Fruit fly (Drosophila melanogaster) whole organism, embryonic: Measurements from ENCODE around the gene CG15553.

ENCODE experiments used
- Abd-B ChIP-seq: fragments of 200-800 bp; sonication (Bioruptor generic); optimal IDR thresholded peaks from 2 replicates; lab custom pipeline; 2018; ENCODE audit warnings: missing biosample characterization, mild to moderate bottlenecking, missing genetic modification characterization, moderate library complexity
- Asciz ChIP-seq: fragments of 200-800 bp; sonication (Bioruptor generic); optimal IDR thresholded peaks from 2 replicates; lab custom pipeline; 2017; ENCODE audit warnings: missing biosample characterization, mild to moderate bottlenecking, missing genetic modification characterization, missing genetic modification reagents
- Awh ChIP-seq: fragments of 200-800 bp; sonication (Bioruptor generic); IDR thresholded peaks from 2 replicates; pipeline ENCODE4, ENCODE4 v1.3.6; 2022; ENCODE audit warnings: missing biosample characterization, missing genetic modification characterization
- CG11247 ChIP-seq: fragments of 200-800 bp; sonication (Bioruptor generic); IDR thresholded peaks from 2 replicates; pipeline ENCODE4 v1.3.6; 2022; ENCODE audit warnings: missing biosample characterization, missing genetic modification characterization
- CG11504 ChIP-seq: fragments of 200-800 bp; sonication (Bioruptor generic); optimal IDR thresholded peaks from 3 replicates; lab custom pipeline; 2019; ENCODE audit warnings: missing biosample characterization, mild to moderate bottlenecking, missing genetic modification characterization, moderate library complexity
- CG11560 ChIP-seq: fragments of 200-800 bp; sonication (Bioruptor generic); IDR thresholded peaks from 3 replicates; pipeline ENCODE4 v1.3.6; 2022; ENCODE audit warnings: missing biosample characterization, missing genetic modification characterization
- CG12155 ChIP-seq: fragments of 200-800 bp; sonication (Bioruptor generic); optimal IDR thresholded peaks from 3 replicates; lab custom pipeline; 2016; ENCODE audit warnings: missing biosample characterization, missing genetic modification characterization
- CG12299 ChIP-seq: fragments of 200-800 bp; sonication (Bioruptor generic); optimal IDR thresholded peaks from 2 replicates; lab custom pipeline; 2018; ENCODE audit warnings: missing biosample characterization, mild to moderate bottlenecking, missing genetic modification characterization
- CG12659 ChIP-seq: fragments of 200-800 bp; sonication (Bioruptor generic); optimal IDR thresholded peaks from 3 replicates; lab custom pipeline; 2017; ENCODE audit warnings: mild to moderate bottlenecking, missing biosample characterization, missing genetic modification reagents, missing genetic modification characterization
- CG13424 ChIP-seq: fragments of 200-800 bp; sonication (Bioruptor generic); optimal IDR thresholded peaks from 2 replicates; lab custom pipeline; 2019; ENCODE audit warnings: missing biosample characterization, mild to moderate bottlenecking, missing genetic modification characterization, moderate library complexity
- CG15514 ChIP-seq: fragments of 200-800 bp; sonication (Bioruptor generic); optimal IDR thresholded peaks from 3 replicates; lab custom pipeline; 2017; ENCODE audit warnings: missing biosample characterization, missing genetic modification characterization, mild to moderate bottlenecking, moderate library complexity, missing genetic modification reagents
- CG1647 ChIP-seq: fragments of 200-800 bp; sonication (Bioruptor generic); optimal IDR thresholded peaks from 3 replicates; lab custom pipeline; 2016; ENCODE audit warnings: missing biosample characterization, missing genetic modification characterization
- CG17912 ChIP-seq: fragments of 200-800 bp; sonication (Bioruptor generic); optimal IDR thresholded peaks from 2 replicates; lab custom pipeline; 2018; ENCODE audit warnings: missing biosample characterization, mild to moderate bottlenecking, missing genetic modification characterization
- CG2199 ChIP-seq: fragments of 200-800 bp; sonication (Bioruptor generic); IDR thresholded peaks from 3 replicates; pipeline ENCODE4 v1.3.6; 2022; ENCODE audit warnings: missing biosample characterization, missing genetic modification characterization
- CG2202 ChIP-seq: fragments of 200-800 bp; sonication (Bioruptor generic); optimal IDR thresholded peaks from 2 replicates; lab custom pipeline; 2018; ENCODE audit warnings: missing biosample characterization, mild to moderate bottlenecking, missing genetic modification characterization
- CG4282 ChIP-seq: fragments of 200-800 bp; sonication (Bioruptor generic); optimal IDR thresholded peaks from 2 replicates; lab custom pipeline; 2016; ENCODE audit warnings: missing biosample characterization, missing genetic modification characterization
- CG4404 ChIP-seq: fragments of 200-800 bp; sonication (Bioruptor generic); IDR thresholded peaks from 2 replicates; pipeline ENCODE4 v1.3.6; 2022; ENCODE audit warnings: missing biosample characterization, missing genetic modification characterization
- CG4820 ChIP-seq: fragments of 200-800 bp; sonication (Bioruptor generic); optimal IDR thresholded peaks from 3 replicates; lab custom pipeline; 2016; ENCODE audit warnings: missing biosample characterization, missing genetic modification characterization
- CG5245 ChIP-seq: fragments of 200-800 bp; sonication (Bioruptor generic); optimal IDR thresholded peaks from 3 replicates; lab custom pipeline; 2016; ENCODE audit warnings: missing biosample characterization, missing genetic modification characterization
- CG7928 ChIP-seq: fragments of 200-800 bp; sonication (Bioruptor generic); optimal IDR thresholded peaks from 2 replicates; lab custom pipeline; 2017; ENCODE audit warnings: missing biosample characterization, mild to moderate bottlenecking, missing genetic modification characterization
- CG8281 ChIP-seq: fragments of 200-800 bp; sonication (Bioruptor generic); optimal IDR thresholded peaks from 2 replicates; lab custom pipeline; 2018; ENCODE audit warnings: missing biosample characterization, mild to moderate bottlenecking, missing genetic modification characterization, moderate library complexity
- CG8924 ChIP-seq: fragments of 200-800 bp; optimal IDR thresholded peaks from 3 replicates; lab custom pipeline; 2019; ENCODE audit warnings: missing biosample characterization, mild to moderate bottlenecking, missing genetic modification characterization, moderate library complexity
- CTCF ChIP-seq: fragments of 200-800 bp; sonication (Bioruptor generic); optimal IDR thresholded peaks from 2 replicates; lab custom pipeline; 2017; ENCODE audit warnings: missing biosample characterization, mild to moderate bottlenecking, missing genetic modification characterization, moderate library complexity
- CoRest ChIP-seq: fragments of 200-800 bp; sonication (Bioruptor generic); optimal IDR thresholded peaks from 3 replicates; lab custom pipeline; 2018; ENCODE audit warnings: missing biosample characterization, mild to moderate bottlenecking, missing genetic modification characterization, moderate library complexity
- Dfd ChIP-seq, 2 experiments: fragments of >200 bp; optimal IDR thresholded peaks; 2 replicates each; lab custom pipeline; 2017; ENCODE audit warnings: missing biosample characterization in 2 of 2, missing genetic modification characterization in 2 of 2
- Fer2 ChIP-seq: fragments of 200-800 bp; sonication (Bioruptor generic); optimal IDR thresholded peaks from 2 replicates; lab custom pipeline; 2018; ENCODE audit warnings: missing biosample characterization, mild to moderate bottlenecking, missing genetic modification characterization, moderate library complexity
- GATAe ChIP-seq: fragments of 200-800 bp; sonication (Bioruptor generic); conservative IDR thresholded peaks from 2 replicates; pipeline ENCODE4 v1.3.6; 2022; ENCODE audit warnings: missing biosample characterization, missing genetic modification characterization
- H15 ChIP-seq: fragments of 200-800 bp; sonication (Bioruptor generic); IDR thresholded peaks from 3 replicates; pipeline ENCODE4 v1.3.6; 2022; ENCODE audit warnings: missing biosample characterization, missing genetic modification characterization
- HHEX ChIP-seq: fragments of 200-800 bp; sonication (Bioruptor generic); optimal IDR thresholded peaks from 3 replicates; lab custom pipeline; 2017; ENCODE audit warnings: missing biosample characterization, mild to moderate bottlenecking, missing genetic modification characterization, missing genetic modification reagents
- Hr78 ChIP-seq, 2 experiments: fragments of 200-800 bp in 1 of 2; fragments of >200 bp in 1 of 2; sonication (Bioruptor generic) in 1 of 2; optimal IDR thresholded peaks; 2 replicates each; lab custom pipeline; 2017 to 2019; ENCODE audit warnings: missing biosample characterization in 2 of 2, missing genetic modification characterization in 2 of 2, mild to moderate bottlenecking in 1 of 2, moderate library complexity in 1 of 2
- Lhr ChIP-seq: fragments of 200-800 bp; sonication (Bioruptor generic); optimal IDR thresholded peaks from 3 replicates; lab custom pipeline; 2017; ENCODE audit warnings: mild to moderate bottlenecking, missing biosample characterization, missing genetic modification reagents, missing genetic modification characterization
- Med ChIP-seq: fragments of 200-800 bp; sonication (Bioruptor generic); peaks from one replicate; lab custom pipeline; 2016; ENCODE audit warnings: missing biosample characterization, missing genetic modification characterization, mild to moderate bottlenecking, inconsistent platforms, moderate library complexity
- Nf-YB ChIP-seq: fragments of 200-800 bp; sonication (Bioruptor generic); optimal IDR thresholded peaks from 3 replicates; lab custom pipeline; 2019; ENCODE audit warnings: missing biosample characterization, mild to moderate bottlenecking, missing genetic modification characterization, moderate library complexity
- Six4 ChIP-seq: fragments of 200-800 bp; sonication (Bioruptor generic); optimal IDR thresholded peaks from 2 replicates; lab custom pipeline; 2016; ENCODE audit warnings: missing biosample characterization, missing genetic modification characterization
- Ssrp ChIP-seq: fragments of 200-800 bp; sonication (Bioruptor generic); optimal IDR thresholded peaks from 2 replicates; lab custom pipeline; 2018; ENCODE audit warnings: missing biosample characterization, mild to moderate bottlenecking, missing genetic modification characterization, moderate library complexity
- Usf ChIP-seq: fragments of 200-800 bp; sonication (Bioruptor generic); optimal IDR thresholded peaks from 2 replicates; lab custom pipeline; 2017; ENCODE audit warnings: missing genotype, missing biosample characterization, missing genetic modification characterization
- br ChIP-seq: fragments of >200 bp; optimal IDR thresholded peaks from 2 replicates; lab custom pipeline; 2017
- ci ChIP-seq: fragments of 200-800 bp; sonication (Bioruptor generic); IDR thresholded peaks from 3 replicates; pipeline ENCODE4 v1.3.6; 2022; ENCODE audit warnings: missing biosample characterization, missing genetic modification characterization
- corto ChIP-seq: fragments of 200-800 bp; sonication (Bioruptor generic); optimal IDR thresholded peaks from 2 replicates; lab custom pipeline; 2016; ENCODE audit warnings: missing biosample characterization, mild to moderate bottlenecking, missing genetic modification characterization, moderate library complexity
- dan ChIP-seq: fragments of 200-800 bp; sonication (Bioruptor generic); IDR thresholded peaks from 2 replicates; pipeline ENCODE4 v1.3.6; 2022; ENCODE audit warnings: missing biosample characterization, missing genetic modification characterization
- dm ChIP-seq: fragments of 200-800 bp; sonication (Bioruptor generic); optimal IDR thresholded peaks from 3 replicates; lab custom pipeline; 2016; ENCODE audit warnings: missing biosample characterization, missing genetic modification characterization
- en ChIP-seq: fragments of 200-800 bp; sonication (Bioruptor generic); optimal IDR thresholded peaks from 2 replicates; lab custom pipeline; 2016; ENCODE audit warnings: missing biosample characterization, missing genetic modification characterization
- hbn ChIP-seq: fragments of 200-800 bp; sonication (Bioruptor generic); IDR thresholded peaks from 2 replicates; pipeline ENCODE4 v1.3.6; 2022; ENCODE audit warnings: missing biosample characterization, missing genetic modification characterization; ENCODE audit not compliant: partially characterized antibody
- nmo ChIP-seq: fragments of 200-800 bp; sonication (Bioruptor generic); optimal IDR thresholded peaks from 2 replicates; lab custom pipeline; 2018; ENCODE audit warnings: missing biosample characterization, mild to moderate bottlenecking, missing genetic modification characterization, moderate library complexity
- pita ChIP-seq: fragments of 200-800 bp; sonication (Bioruptor generic); optimal IDR thresholded peaks from 2 replicates; lab custom pipeline; 2017; ENCODE audit warnings: missing biosample characterization, mild to moderate bottlenecking, missing genetic modification characterization
- sd ChIP-seq: fragments of 200-800 bp; sonication (Bioruptor generic); optimal IDR thresholded peaks from 3 replicates; lab custom pipeline; 2018; ENCODE audit warnings: missing biosample characterization, mild to moderate bottlenecking, missing genetic modification characterization, moderate library complexity
- sima ChIP-seq: fragments of 200-800 bp; sonication (Bioruptor generic); optimal IDR thresholded peaks from 2 replicates; lab custom pipeline; 2016; ENCODE audit warnings: missing biosample characterization, missing genetic modification characterization
- slbo ChIP-seq: fragments of 200-800 bp; sonication (Bioruptor generic); IDR thresholded peaks from 2 replicates; pipeline ENCODE4 v1.3.6; 2022; ENCODE audit warnings: missing biosample characterization, missing genetic modification characterization
- sqz ChIP-seq: fragments of 200-800 bp; sonication (Bioruptor generic); optimal IDR thresholded peaks from 3 replicates; lab custom pipeline; 2018; ENCODE audit warnings: missing biosample characterization, mild to moderate bottlenecking, missing genetic modification characterization
- zen2 ChIP-seq: fragments of 200-800 bp; sonication (Bioruptor generic); IDR thresholded peaks from 3 replicates; pipeline ENCODE4 v1.3.6; 2022; ENCODE audit warnings: missing biosample characterization, missing genetic modification characterization; ENCODE audit not compliant: partially characterized antibody

The CG15553 gene

dm6 chr3R:31064653-31065322 is 36.2 kb downstream of the CG15553 start, which contains the start of gene Sox100B:
Gene Sox100B, plus strand, starts transcription at chr3R:31065253.
- no peak for TF ChIP-seq CG4282 (GFP tag; lab: Kevin White, UChicago)
- TF ChIP-seq CG11504 (tag; lab: Kevin White, UChicago): peak; percentile 73
- TF ChIP-seq corto (GFP tag; lab: Kevin White, UChicago): no peak
- TF ChIP-seq Fer2 (tag; lab: Kevin White, UChicago): no peak
- TF ChIP-seq dan (GFP tag; lab: Robert Waterston, UW): peak; percentile 74
- peak; percentile 27 for TF ChIP-seq CG8281 (tag; lab: Kevin White, UChicago)
- peak in 1 of 2 experiments; percentile 28 for TF ChIP-seq Hr78 (GFP tag; optimal IDR thresholded peaks at IDR 0.05; lab: Kevin White, UChicago)
- TF ChIP-seq Awh: peak; percentile 68
- no peak for TF ChIP-seq CG11560 (tag; lab: Robert Waterston, UW)
- peak; percentile 38 for TF ChIP-seq Usf (GFP tag; lab: Kevin White, UChicago)
- peak; percentile 74 for TF ChIP-seq CG13424 (tag; lab: Kevin White, UChicago)
- TF ChIP-seq Dfd (GFP tag; optimal IDR thresholded peaks at IDR 0.05; lab: Kevin White, UChicago): no peak
- TF ChIP-seq CG4820 (GFP tag; lab: Kevin White, UChicago): peak; percentile 51
- TF ChIP-seq nmo: peak; percentile 81
- TF ChIP-seq hbn (GFP tag; lab: Robert Waterston, UW): no peak
- TF ChIP-seq Med (GFP tag; lab: Kevin White, UChicago): peak; percentile 80
- TF ChIP-seq CG5245 (GFP tag; lab: Kevin White, UChicago): peak; percentile 59
- TF ChIP-seq CG4404 (GFP tag; lab: Robert Waterston, UW): peak; percentile 89
- TF ChIP-seq br: no peak
- TF ChIP-seq Abd-B (GFP tag; lab: Kevin White, UChicago): peak; percentile 43
- peak; percentile 32 for TF ChIP-seq Six4 (GFP tag; lab: Kevin White, UChicago)
- peak; percentile 89 for TF ChIP-seq Nf-YB (GFP tag; lab: Kevin White, UChicago)
- no peak for TF ChIP-seq CG1647 (GFP tag; lab: Kevin White, UChicago)
- peak; percentile 29 for TF ChIP-seq Lhr (GFP tag; lab: Kevin White, UChicago)
- TF ChIP-seq dm (GFP tag; lab: Kevin White, UChicago): no peak
- TF ChIP-seq slbo (GFP tag; lab: Robert Waterston, UW): peak; percentile 57
- no peak for TF ChIP-seq pita (GFP tag; lab: Kevin White, UChicago)
- no peak for TF ChIP-seq CG15514 (GFP tag; lab: Kevin White, UChicago)
- TF ChIP-seq CG12299 (tag; lab: Kevin White, UChicago): no peak
- TF ChIP-seq CoRest (tag; lab: Kevin White, UChicago): peak; percentile 75
- no peak for TF ChIP-seq CG7928 (GFP tag; lab: Kevin White, UChicago)
- TF ChIP-seq zen2 (GFP tag; lab: Robert Waterston, UW): no peak
- peak; percentile 12 for TF ChIP-seq sqz (GFP tag; lab: Kevin White, UChicago)
- no peak for TF ChIP-seq sd (tag; lab: Kevin White, UChicago)
- TF ChIP-seq GATAe (GFP tag; lab: Robert Waterston, UW): no peak
- peak; percentile 81 for TF ChIP-seq Ssrp (tag; lab: Kevin White, UChicago)
- TF ChIP-seq sima: no peak
- peak; percentile 33 for TF ChIP-seq CG12659 (GFP tag; lab: Kevin White, UChicago)
- peak; percentile 52 for TF ChIP-seq Asciz (GFP tag; lab: Kevin White, UChicago)
- no peak for TF ChIP-seq CG17912
- TF ChIP-seq CG2202 (tag; lab: Kevin White, UChicago): peak; percentile 63
- TF ChIP-seq ci (GFP tag; lab: Robert Waterston, UW): peak; percentile 74; the same call in 2 of the 3 replicates
- TF ChIP-seq HHEX (GFP tag; lab: Kevin White, UChicago): peak; percentile 16
- 0 out of 3 replicates have a peak, but pooled peaks have one; percentile 31 for TF ChIP-seq H15 (GFP tag; lab: Robert Waterston, UW)
- TF ChIP-seq CG12155 (GFP tag; lab: Kevin White, UChicago): peak; percentile 37
- no peak for TF ChIP-seq CTCF (GFP tag; lab: Kevin White, UChicago)
- TF ChIP-seq en (GFP tag; lab: Kevin White, UChicago): no peak
- TF ChIP-seq CG2199: peak; percentile 15; the same call in 1 of the 3 replicates
- TF ChIP-seq CG11247: no peak
- peak; percentile 76 for TF ChIP-seq CG8924 (tag; lab: Kevin White, UChicago)
